Worm (Caenorhabditis elegans) whole organism, early embryonic: Measurements from ENCODE around the gene EEED8.14.

Experiments
- B0310.2 ChIP-seq: sonication (generic microtip); optimal IDR thresholded peaks from 2 replicates; lab custom pipeline; 2016; ENCODE audit warnings: mild to moderate bottlenecking, missing genetic modification characterization, missing compliant biosample characterization
- F13C5.2 ChIP-seq: sonication (generic microtip); optimal IDR thresholded peaks from 2 replicates; lab custom pipeline; 2017; ENCODE audit warnings: mild to moderate bottlenecking, missing genetic modification characterization, inconsistent platforms, missing compliant biosample characterization
- ama-1 ChIP-seq: fragments of 150-350 bp; optimal IDR thresholded peaks from 2 replicates; lab custom pipeline; 2014
- ceh-13 ChIP-seq: fragments of 200-800 bp; sonication (Bioruptor generic); optimal IDR thresholded peaks from 2 replicates; lab custom pipeline; 2018; ENCODE audit warnings: mild to moderate bottlenecking, missing genetic modification characterization, missing compliant biosample characterization
- ceh-36 ChIP-seq: sonication (generic microtip); optimal IDR thresholded peaks from 2 replicates; lab custom pipeline; 2016; ENCODE audit warnings: missing genetic modification characterization, inconsistent platforms, missing compliant biosample characterization
- ets-7 ChIP-seq: sonication (generic microtip); optimal IDR thresholded peaks from 2 replicates; lab custom pipeline; 2016; ENCODE audit warnings: missing genotype, missing genetic modification characterization, missing compliant biosample characterization
- hnd-1 ChIP-seq: sonication (generic microtip); optimal IDR thresholded peaks from 2 replicates; lab custom pipeline; 2016; ENCODE audit warnings: missing genetic modification characterization, missing compliant biosample characterization
- pes-1 ChIP-seq: fragments of 200-800 bp; sonication (Bioruptor generic); IDR thresholded peaks from 2 replicates; pipeline ENCODE4 v1.3.6; 2022; ENCODE audit warnings: missing genetic modification reagents, missing genetic modification characterization, missing compliant biosample characterization
- sea-1 ChIP-seq: fragments of 200-800 bp; sonication (Bioruptor generic); conservative IDR thresholded peaks from 2 replicates; pipeline ENCODE4 v1.3.6; 2022; ENCODE audit warnings: missing genetic modification characterization, missing compliant biosample characterization
- tbx-11 ChIP-seq: fragments of 200-800 bp; sonication (Bioruptor generic); IDR thresholded peaks from 2 replicates; pipeline ENCODE4 v1.3.6; 2022; ENCODE audit warnings: missing genetic modification characterization, missing compliant biosample characterization
- tbx-37 ChIP-seq: fragments of 200-800 bp; sonication (Bioruptor generic); conservative IDR thresholded peaks from 2 replicates; pipeline ENCODE4 v1.3.6; 2022; ENCODE audit warnings: missing genetic modification reagents, missing genetic modification characterization, missing compliant biosample characterization
- tra-4 ChIP-seq: sonication (generic microtip); optimal IDR thresholded peaks from 2 replicates; lab custom pipeline; 2017; ENCODE audit warnings: missing genetic modification characterization, missing compliant biosample characterization

- TF ChIP-seq ceh-13 (GFP tag; lab: Kevin White, UChicago) (no peak), ama-1 (lab: Kevin White, UChicago) (no peak), tra-4 (tag; lab: Kevin White, UChicago) (no peak), sea-1 (GFP tag; lab: Robert Waterston, UW) (no peak), B0310.2 (tag; lab: Kevin White, UChicago) (no peak), ets-7 (tag; lab: Kevin White, UChicago) (no peak), hnd-1 (tag; lab: Kevin White, UChicago) (no peak), tbx-37 (GFP tag; lab: Robert Waterston, UW) (no peak), ceh-36 (tag; lab: Kevin White, UChicago) (no peak), tbx-11 (GFP tag; lab: Robert Waterston, UW) (no peak), pes-1 (GFP tag; lab: Robert Waterston, UW) (no peak), F13C5.2 (tag; lab: Kevin White, UChicago) (no peak)
Observed at ce11 chrII:5393090-5393489, 20.8 kb downstream of the EEED8.14 start, which contains the start of gene brap-2.
